Fruit fly (Drosophila melanogaster) whole organism, embryonic: ENCODE results near the gene UbcE2M.

Experiments used
- Aef1 ChIP-seq: fragments of 200-800 bp; sonication (Bioruptor generic); IDR thresholded peaks from 3 replicates; pipeline ENCODE4 v1.3.6; 2022; ENCODE audit warnings: missing biosample characterization, missing genetic modification characterization
- Blimp-1 ChIP-seq: fragments of 200-800 bp; sonication (Bioruptor generic); optimal IDR thresholded peaks from 3 replicates; lab custom pipeline; 2018; ENCODE audit warnings: missing biosample characterization, missing genetic modification characterization, mild to moderate bottlenecking, moderate library complexity, missing genetic modification reagents
- CG10147 ChIP-seq: fragments of 200-800 bp; sonication (Bioruptor generic); optimal IDR thresholded peaks from 2 replicates; lab custom pipeline; 2019; ENCODE audit warnings: missing biosample characterization, mild to moderate bottlenecking, missing genetic modification characterization, moderate library complexity
- CG1024 ChIP-seq: fragments of 200-800 bp; sonication (Bioruptor generic); IDR thresholded peaks from 2 replicates; pipeline ENCODE4 v1.3.6; 2022; ENCODE audit warnings: missing biosample characterization, missing genetic modification characterization
- CG10979 ChIP-seq: fragments of 200-800 bp; sonication (Bioruptor generic); optimal IDR thresholded peaks from 2 replicates; lab custom pipeline; 2018; ENCODE audit warnings: missing biosample characterization, mild to moderate bottlenecking, missing genetic modification characterization, moderate library complexity
- CG11723 ChIP-seq: fragments of 200-800 bp; sonication (Bioruptor generic); optimal IDR thresholded peaks from 2 replicates; lab custom pipeline; 2017; ENCODE audit warnings: missing biosample characterization, mild to moderate bottlenecking, missing genetic modification characterization
- CG14965 ChIP-seq: fragments of 200-800 bp; sonication (Bioruptor generic); optimal IDR thresholded peaks from 2 replicates; lab custom pipeline; 2016; ENCODE audit warnings: missing biosample characterization, missing genetic modification characterization, borderline replicate concordance
- CG1602 ChIP-seq: fragments of 200-800 bp; sonication (Bioruptor generic); optimal IDR thresholded peaks from 3 replicates; lab custom pipeline; 2016; ENCODE audit warnings: missing biosample characterization, missing genetic modification characterization
- CG17829 ChIP-seq: fragments of 200-800 bp; optimal IDR thresholded peaks from 2 replicates; lab custom pipeline; 2019; ENCODE audit warnings: missing biosample characterization, mild to moderate bottlenecking, missing genetic modification characterization, moderate library complexity
- CG18011 ChIP-seq: fragments of 200-800 bp; sonication (Bioruptor generic); optimal IDR thresholded peaks from 2 replicates; lab custom pipeline; 2017; ENCODE audit warnings: missing biosample characterization, missing genetic modification characterization, mild to moderate bottlenecking, moderate library complexity, missing genotype
- CG2199 ChIP-seq: fragments of 200-800 bp; sonication (Bioruptor generic); IDR thresholded peaks from 3 replicates; pipeline ENCODE4 v1.3.6; 2022; ENCODE audit warnings: missing biosample characterization, missing genetic modification characterization
- CG32772 ChIP-seq: fragments of 200-800 bp; sonication (Bioruptor generic); IDR thresholded peaks from 2 replicates; pipeline ENCODE4 v1.3.6; 2022; ENCODE audit warnings: missing biosample characterization, missing genetic modification characterization
- CG3281 ChIP-seq: fragments of 200-800 bp; sonication (Bioruptor generic); optimal IDR thresholded peaks from 3 replicates; lab custom pipeline; 2017; ENCODE audit warnings: missing biosample characterization, mild to moderate bottlenecking, missing genetic modification characterization
- CG33213 ChIP-seq: fragments of 200-800 bp; sonication (Bioruptor generic); optimal IDR thresholded peaks from 3 replicates; lab custom pipeline; 2016; ENCODE audit warnings: missing biosample characterization, missing genetic modification characterization
- CG3726 ChIP-seq: fragments of 200-800 bp; sonication (Bioruptor generic); IDR thresholded peaks from 3 replicates; pipeline ENCODE4, ENCODE4 v1.3.6; 2022; ENCODE audit warnings: missing biosample characterization, missing genetic modification characterization
- CG8089 ChIP-seq: fragments of 200-800 bp; sonication (Bioruptor generic); optimal IDR thresholded peaks from 3 replicates; lab custom pipeline; 2016; ENCODE audit warnings: missing biosample characterization, missing genetic modification characterization
- CG9437 ChIP-seq: fragments of 200-800 bp; sonication (Bioruptor generic); optimal IDR thresholded peaks from 2 replicates; lab custom pipeline; 2018; ENCODE audit warnings: missing biosample characterization, mild to moderate bottlenecking, missing genetic modification characterization
- CG9609 ChIP-seq: fragments of 200-800 bp; sonication (Bioruptor generic); optimal IDR thresholded peaks from 3 replicates; lab custom pipeline; 2016; ENCODE audit warnings: missing biosample characterization, missing genetic modification characterization
- Ets65A ChIP-seq: fragments of 200-800 bp; sonication (Bioruptor generic); peaks from one replicate; lab custom pipeline; 2016; ENCODE audit warnings: missing biosample characterization, missing genetic modification characterization
- Fer2 ChIP-seq: fragments of 200-800 bp; sonication (Bioruptor generic); optimal IDR thresholded peaks from 2 replicates; lab custom pipeline; 2018; ENCODE audit warnings: missing biosample characterization, mild to moderate bottlenecking, missing genetic modification characterization, moderate library complexity
- GATAe ChIP-seq: fragments of 200-800 bp; sonication (Bioruptor generic); conservative IDR thresholded peaks from 2 replicates; pipeline ENCODE4 v1.3.6; 2022; ENCODE audit warnings: missing biosample characterization, missing genetic modification characterization
- Gug ChIP-seq: fragments of 200-800 bp; sonication (Bioruptor generic); IDR thresholded peaks from 4 replicates; pipeline ENCODE4 v1.3.6; 2022; ENCODE audit warnings: missing biosample characterization, missing genetic modification characterization
- Hey ChIP-seq: fragments of 200-800 bp; sonication (Bioruptor generic); optimal IDR thresholded peaks from 3 replicates; lab custom pipeline; 2018; ENCODE audit warnings: missing biosample characterization, mild to moderate bottlenecking, missing genetic modification characterization
- Med ChIP-seq: fragments of 200-800 bp; sonication (Bioruptor generic); peaks from one replicate; lab custom pipeline; 2016; ENCODE audit warnings: missing biosample characterization, missing genetic modification characterization, mild to moderate bottlenecking, inconsistent platforms, moderate library complexity
- Meics ChIP-seq: fragments of 200-800 bp; sonication (Bioruptor generic); optimal IDR thresholded peaks from 2 replicates; lab custom pipeline; 2017; ENCODE audit warnings: missing biosample characterization, mild to moderate bottlenecking, missing genetic modification characterization
- NC2β ChIP-seq: fragments of 200-800 bp; sonication (Bioruptor generic); optimal IDR thresholded peaks from 2 replicates; lab custom pipeline; 2016; ENCODE audit warnings: missing biosample characterization, missing genetic modification characterization
- Rfx ChIP-seq: fragments of 200-800 bp; sonication (Bioruptor generic); IDR thresholded peaks from 2 replicates; pipeline ENCODE4 v1.3.6; 2022; ENCODE audit warnings: missing biosample characterization, missing genetic modification characterization
- Sox102F ChIP-seq: fragments of 200-800 bp; sonication (Bioruptor generic); optimal IDR thresholded peaks from 2 replicates; lab custom pipeline; 2018; ENCODE audit warnings: missing biosample characterization, mild to moderate bottlenecking, missing genetic modification characterization, moderate library complexity
- Stat92E ChIP-seq, 3 experiments: fragments of >200 bp in 2 of 3; fragments of 200-800 bp in 1 of 3; sonication (Bioruptor generic) in 1 of 3; optimal IDR thresholded peaks; 2 replicates each; lab custom pipeline; 2017 to 2019; ENCODE audit warnings: missing biosample characterization in 3 of 3, missing genetic modification characterization in 3 of 3, mild to moderate bottlenecking in 1 of 3, moderate library complexity in 1 of 3
- Taf1 ChIP-seq: fragments of 200-800 bp; sonication (Bioruptor generic); IDR thresholded peaks from 2 replicates; pipeline ENCODE4 v1.3.6; 2022; ENCODE audit warnings: missing biosample characterization, missing genetic modification characterization
- al ChIP-seq: fragments of 200-800 bp; sonication (Bioruptor generic); IDR thresholded peaks from 2 replicates; pipeline ENCODE4 v1.3.6; 2022; ENCODE audit warnings: missing biosample characterization, missing genetic modification characterization
- bowl ChIP-seq: fragments of 200-800 bp; sonication (Bioruptor generic); IDR thresholded peaks from 2 replicates; pipeline ENCODE4 v1.3.6; 2022; ENCODE audit warnings: missing biosample characterization, missing genetic modification characterization
- br ChIP-seq: fragments of >200 bp; optimal IDR thresholded peaks from 2 replicates; lab custom pipeline; 2017
- chn ChIP-seq: fragments of 200-800 bp; sonication (Bioruptor generic); optimal IDR thresholded peaks from 2 replicates; lab custom pipeline; 2016; ENCODE audit warnings: missing biosample characterization, missing genetic modification characterization
- dimm ChIP-seq: fragments of 200-800 bp; sonication (Bioruptor generic); IDR thresholded peaks from 2 replicates; pipeline ENCODE4 v1.3.6; 2022; ENCODE audit warnings: missing biosample characterization, missing genetic modification characterization
- dmrt11E ChIP-seq: fragments of 200-800 bp; sonication (Bioruptor generic); optimal IDR thresholded peaks from 3 replicates; lab custom pipeline; 2018; ENCODE audit warnings: missing biosample characterization, mild to moderate bottlenecking, missing genetic modification characterization, moderate library complexity
- fd3F ChIP-seq: fragments of 200-800 bp; sonication (Bioruptor generic); optimal IDR thresholded peaks from 2 replicates; lab custom pipeline; 2018; ENCODE audit warnings: missing biosample characterization, mild to moderate bottlenecking, missing genetic modification characterization, moderate library complexity
- fu2 ChIP-seq: fragments of 200-800 bp; sonication (Bioruptor generic); optimal IDR thresholded peaks from 2 replicates; lab custom pipeline; 2016; ENCODE audit warnings: missing biosample characterization, missing genetic modification characterization
- jing ChIP-seq: fragments of 200-800 bp; sonication (Bioruptor generic); optimal IDR thresholded peaks from 2 replicates; lab custom pipeline; 2018; ENCODE audit warnings: missing biosample characterization, mild to moderate bottlenecking, missing genetic modification characterization
- lbe ChIP-seq: fragments of 200-800 bp; sonication (Bioruptor generic); optimal IDR thresholded peaks from 2 replicates; lab custom pipeline; 2016; ENCODE audit warnings: missing biosample characterization, mild to moderate bottlenecking, missing genetic modification characterization
- maf-S ChIP-seq: fragments of 200-800 bp; sonication (Bioruptor generic); optimal IDR thresholded peaks from 2 replicates; lab custom pipeline; 2016; ENCODE audit warnings: missing biosample characterization, missing genetic modification characterization
- mirr ChIP-seq: fragments of 200-800 bp; sonication (Bioruptor generic); optimal IDR thresholded peaks from 3 replicates; lab custom pipeline; 2018; ENCODE audit warnings: missing biosample characterization, mild to moderate bottlenecking, missing genetic modification characterization
- pan ChIP-seq, 4 experiments: fragments of >200 bp in 3 of 4; fragments of 200-800 bp in 1 of 4; sonication (Bioruptor generic) in 1 of 4; optimal IDR thresholded peaks in 3 of 4; IDR thresholded peaks in 1 of 4; 2 replicates each; pipeline versions ENCODE4 v1.3.6 to Lab custom; 2017 to 2022; ENCODE audit warnings: missing biosample characterization in 2 of 4, missing genetic modification characterization in 2 of 4, mixed read lengths in 1 of 4
- ro ChIP-seq: fragments of 200-800 bp; sonication (Bioruptor generic); IDR thresholded peaks from 2 replicates; pipeline ENCODE4 v1.3.6; 2022; ENCODE audit warnings: missing biosample characterization, missing genetic modification characterization
- sd ChIP-seq: fragments of 200-800 bp; sonication (Bioruptor generic); optimal IDR thresholded peaks from 3 replicates; lab custom pipeline; 2018; ENCODE audit warnings: missing biosample characterization, mild to moderate bottlenecking, missing genetic modification characterization, moderate library complexity
- ssp ChIP-seq: fragments of 200-800 bp; sonication (Bioruptor generic); IDR thresholded peaks from 2 replicates; pipeline ENCODE4 v1.3.6; 2022; ENCODE audit warnings: missing biosample characterization, missing genetic modification characterization
- tll ChIP-seq, 2 experiments: fragments of 200-800 bp in 1 of 2; fragments of >200 bp in 1 of 2; sonication (Bioruptor generic) in 1 of 2; optimal IDR thresholded peaks; 2 replicates each; lab custom pipeline; 2017 to 2019; ENCODE audit warnings: missing biosample characterization in 2 of 2, missing genetic modification characterization in 2 of 2, mild to moderate bottlenecking in 1 of 2, moderate library complexity in 1 of 2
- vvl ChIP-seq: fragments of 200-800 bp; sonication (Bioruptor generic); IDR thresholded peaks from 2 replicates; pipeline ENCODE4 v1.3.6; 2022; ENCODE audit warnings: missing biosample characterization, missing genetic modification characterization

The UbcE2M gene

dm6 chr3L:8186627-8187396, 11.0 kb downstream of the UbcE2M start, which contains the start of the genes ERR and Atg18a (continued):
- TF ChIP-seq Taf1 (GFP tag; lab: Robert Waterston, UW): peak; percentile 78
- peak; percentile 76 for TF ChIP-seq CG9609
- TF ChIP-seq CG3281 (GFP tag; lab: Kevin White, UChicago): peak; percentile 87
- TF ChIP-seq CG2199: peak; percentile 51; the same call in 1 of the 3 replicates
- peak; percentile 93 for TF ChIP-seq Gug
- no peak for TF ChIP-seq jing (GFP tag; lab: Kevin White, UChicago)
- TF ChIP-seq CG9437 (GFP tag; lab: Kevin White, UChicago): no peak
- peak; percentile 39 for TF ChIP-seq NC2β (GFP tag; lab: Kevin White, UChicago)
- peak; percentile 83 for TF ChIP-seq ssp (GFP tag; lab: Robert Waterston, UW)
- TF ChIP-seq dmrt11E (tag; lab: Kevin White, UChicago): peak; percentile 74
- no peak for TF ChIP-seq br (lab: Kevin White, UChicago)
- peak; percentile 49; the same call in 1 of the 2 replicates for TF ChIP-seq GATAe (GFP tag; lab: Robert Waterston, UW)
- TF ChIP-seq Aef1: peak; percentile 91
- peak; percentile 76 for TF ChIP-seq CG8089 (GFP tag; lab: Kevin White, UChicago)
- peak; percentile 54; the same call in 1 of the 2 replicates for TF ChIP-seq dimm (GFP tag; lab: Robert Waterston, UW)
- no peak for TF ChIP-seq CG14965 (GFP tag; lab: Kevin White, UChicago)
- peak; percentile 60 for TF ChIP-seq Blimp-1 (GFP tag; lab: Kevin White, UChicago)
- TF ChIP-seq vvl (GFP tag; lab: Robert Waterston, UW): peak; percentile 85
- TF ChIP-seq CG17829: peak; percentile 89
- peak in 1 of 2 experiments; percentile 90 for TF ChIP-seq tll (GFP tag; optimal IDR thresholded peaks at IDR 0.05; lab: Kevin White, UChicago)
- TF ChIP-seq pan (optimal IDR thresholded peaks at IDR 0.05; lab: Kevin White, UChicago): no peak
- TF ChIP-seq pan (GFP tag; optimal IDR thresholded peaks at IDR 0.05 in 1 of 2, IDR thresholded peaks at IDR 0.05 in 1 of 2): peak in 1 of 2 experiments; percentile 83
- no peak for TF ChIP-seq sd (tag; lab: Kevin White, UChicago)
- TF ChIP-seq Meics (GFP tag; lab: Kevin White, UChicago): peak; percentile 80
- TF ChIP-seq chn (GFP tag; lab: Kevin White, UChicago): peak; percentile 87
- no peak for TF ChIP-seq CG11723
- TF ChIP-seq CG3726: peak; percentile 84; the same call in 2 of the 3 replicates
- TF ChIP-seq Fer2 (tag; lab: Kevin White, UChicago): peak; percentile 82
- peak; percentile 62; the same call in 1 of the 2 replicates for TF ChIP-seq ro
- peak; percentile 89 for TF ChIP-seq CG1602 (GFP tag; lab: Kevin White, UChicago)
- no peak for TF ChIP-seq mirr (GFP tag; lab: Kevin White, UChicago)
- TF ChIP-seq Stat92E (GFP tag; optimal IDR thresholded peaks at IDR 0.05; lab: Kevin White, UChicago): peak in 1 of 3 experiments; percentile 7
- peak; percentile 70 for TF ChIP-seq CG18011 (GFP tag; lab: Kevin White, UChicago)
- peak; percentile 82 for TF ChIP-seq fd3F (GFP tag; lab: Kevin White, UChicago)
- peak; percentile 91 for TF ChIP-seq al (GFP tag; lab: Robert Waterston, UW)
- TF ChIP-seq CG10147 (GFP tag; lab: Kevin White, UChicago): peak; percentile 78
- TF ChIP-seq Rfx: peak; percentile 94
- TF ChIP-seq Hey: peak; percentile 57
- no peak for TF ChIP-seq Sox102F (GFP tag; lab: Kevin White, UChicago)
- TF ChIP-seq Ets65A: peak; percentile 99
- TF ChIP-seq Med (GFP tag; lab: Kevin White, UChicago): peak; percentile 97
- peak; percentile 60 for TF ChIP-seq CG33213 (GFP tag; lab: Kevin White, UChicago)
- peak; percentile 54; the same call in 1 of the 2 replicates for TF ChIP-seq CG1024
- peak; percentile 65 for TF ChIP-seq lbe (GFP tag; lab: Kevin White, UChicago)
- TF ChIP-seq maf-S (GFP tag; lab: Kevin White, UChicago): peak; percentile 79
- peak; percentile 84 for TF ChIP-seq fu2
- TF ChIP-seq CG32772 (GFP tag; lab: Robert Waterston, UW): peak; percentile 89
- TF ChIP-seq CG10979 (tag; lab: Kevin White, UChicago): peak; percentile 68
- TF ChIP-seq bowl (GFP tag; lab: Robert Waterston, UW): no peak
